Fruit fly (Drosophila melanogaster): ENCODE measurements around the gene CG8945.

DNA sequence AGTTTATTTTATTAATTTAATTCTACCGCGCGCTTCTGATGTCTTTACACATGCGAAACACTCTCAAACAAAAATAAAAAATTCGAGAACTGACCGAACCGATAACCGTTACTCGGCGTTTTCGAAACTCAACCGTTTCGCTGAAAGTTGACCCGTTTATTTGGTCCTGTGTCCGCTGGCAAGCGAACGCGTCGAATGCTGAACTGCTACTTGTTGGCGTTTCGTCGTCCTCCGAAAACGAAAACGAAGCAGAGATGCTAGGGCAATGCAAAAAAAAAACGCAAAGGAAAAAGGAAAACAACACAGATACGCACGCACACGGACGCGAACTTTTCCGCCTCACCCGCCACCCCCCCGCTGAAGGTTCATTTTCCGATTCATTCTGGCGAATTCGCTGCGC, 20.8 kb downstream of the CG8945 start, which contains the start of gene CG45002:
- TF ChIP-seq E2f1 (GFP tag; IDR thresholded peaks at IDR 0.05): no peak; the same call in 1 of the 2 replicates
- no peak for TF ChIP-seq CG10321 (GFP tag; IDR thresholded peaks at IDR 0.05)
- TF ChIP-seq sug (tag; optimal IDR thresholded peaks at IDR 0.05): no peak
- TF ChIP-seq shn (GFP tag; optimal IDR thresholded peaks at IDR 0.05): no peak
